Fruit fly (Drosophila melanogaster) whole organism, wandering third instar larva: ENCODE measurements around the gene CG10959.

Experiments
- br ChIP-seq: fragments of 200-800 bp; sonication (Bioruptor generic); optimal IDR thresholded peaks from 2 replicates; lab custom pipeline; 2016; ENCODE audit warnings: missing biosample characterization, missing genetic modification characterization
- fru ChIP-seq: fragments of 200-800 bp; sonication (Bioruptor generic); optimal IDR thresholded peaks from 3 replicates; lab custom pipeline; 2016; ENCODE audit warnings: missing biosample characterization, mild to moderate bottlenecking, missing genetic modification characterization
- lola ChIP-seq: fragments of >200 bp; optimal IDR thresholded peaks from 2 replicates; lab custom pipeline; 2017; ENCODE audit warnings: missing biosample characterization, missing genetic modification characterization

DNA sequence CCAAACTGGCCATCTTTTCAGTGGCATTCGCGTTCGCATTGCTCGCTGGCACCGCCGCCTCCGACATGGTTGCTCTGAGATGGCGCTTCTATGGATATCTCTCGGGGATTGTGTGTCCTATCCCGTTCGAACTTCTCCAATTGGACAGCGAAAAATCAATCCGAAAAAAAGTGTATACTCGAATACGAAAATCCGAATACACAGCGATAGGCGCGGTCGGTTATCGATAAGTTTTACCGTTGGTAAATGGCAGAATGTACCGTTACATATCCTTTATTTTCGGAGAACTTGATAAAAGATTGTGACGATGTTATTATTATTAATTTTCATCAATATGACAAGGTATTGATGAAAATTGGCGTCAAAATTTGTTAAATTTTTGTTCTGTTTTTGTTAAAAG lies 3.5 kb downstream of the CG10959 start, which contains the start of gene Gbeta5:
- TF ChIP-seq fru (GFP tag; lab: Kevin White, UChicago) (no peak), br (GFP tag; lab: Kevin White, UChicago) (no peak), lola (no peak)
